1 fruit fly cellular context compared by ENCODE assay signal in the genomic region with DNA sequence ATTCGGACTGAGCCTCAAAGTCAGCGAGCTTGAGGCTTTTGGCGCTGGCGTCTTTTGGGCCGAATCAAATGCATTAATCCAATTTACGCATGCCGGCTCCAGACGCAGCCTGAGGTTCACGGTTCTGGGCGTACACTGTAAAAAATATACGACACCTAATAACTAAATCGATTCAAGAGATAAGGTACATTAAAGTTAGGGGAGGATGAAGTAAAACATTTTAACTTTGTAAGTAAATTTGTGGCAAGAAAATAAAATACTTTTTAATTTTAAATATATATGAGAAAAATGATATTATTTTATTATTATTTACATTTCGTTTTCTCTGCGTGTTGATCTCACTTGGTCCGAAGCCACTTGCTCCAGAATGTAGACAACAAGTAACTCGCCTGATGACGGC.
TF ChIP-seq lines count a peak whose summit lies in the region.

No protein-coding gene starts in this region.

TF ChIP-seq in whole organism, prepupa, 60 proteins besides CTCF, POLR2A, EP300 and RAD21 (continued from another document):
- TF ChIP-seq ss (GFP tag; optimal IDR thresholded peaks at IDR 0.05; lab: Kevin White, UChicago) (peak in 1 of 2 experiments; percentile 14), lz (GFP tag; optimal IDR thresholded peaks at IDR 0.05; lab: Kevin White, UChicago) (no peak), CG3919 (GFP tag; optimal IDR thresholded peaks at IDR 0.05; lab: Kevin White, UChicago) (peak; percentile 1), Blimp-1 (GFP tag; optimal IDR thresholded peaks at IDR 0.05; lab: Kevin White, UChicago) (no peak), CG15336 (GFP tag; IDR thresholded peaks at IDR 0.05; lab: Robert Waterston, UW) (no peak), Eip75B (GFP tag; optimal IDR thresholded peaks at IDR 0.05; lab: Kevin White, UChicago) (no peak), Lpt (GFP tag; optimal IDR thresholded peaks at IDR 0.05; lab: Kevin White, UChicago) (no peak), net (GFP tag; optimal IDR thresholded peaks at IDR 0.05; lab: Kevin White, UChicago) (no peak), CG8632 (GFP tag; optimal IDR thresholded peaks at IDR 0.05; lab: Kevin White, UChicago) (peak; percentile 23), salr (GFP tag; optimal IDR thresholded peaks at IDR 0.05; lab: Kevin White, UChicago) (no peak), vri (GFP tag; optimal IDR thresholded peaks at IDR 0.05; lab: Kevin White, UChicago) (no peak), acj6 (GFP tag; optimal IDR thresholded peaks at IDR 0.05; lab: Kevin White, UChicago) (peak; percentile 4), Smox (GFP tag; optimal IDR thresholded peaks at IDR 0.05; lab: Kevin White, UChicago) (no peak), fd59A (GFP tag; optimal IDR thresholded peaks at IDR 0.05; lab: Kevin White, UChicago) (no peak), fd85E (GFP tag; optimal IDR thresholded peaks at IDR 0.05; lab: Kevin White, UChicago) (no peak), CG6276 (GFP tag; optimal IDR thresholded peaks at IDR 0.05; lab: Kevin White, UChicago) (no peak), CG8319 (GFP tag; optimal IDR thresholded peaks at IDR 0.05; lab: Kevin White, UChicago) (no peak), CG6808 (GFP tag; optimal IDR thresholded peaks at IDR 0.05; lab: Kevin White, UChicago) (peak; percentile 21), Hr39 (GFP tag; optimal IDR thresholded peaks at IDR 0.05; lab: Kevin White, UChicago) (no peak), CG16779 (tag; optimal IDR thresholded peaks at IDR 0.05; lab: Kevin White, UChicago) (no peak), eg (GFP tag; IDR thresholded peaks at IDR 0.05; lab: Robert Waterston, UW) (no peak), spab (GFP tag; optimal IDR thresholded peaks at IDR 0.05; lab: Kevin White, UChicago) (peak; percentile 20), CG6854 (GFP tag; optimal IDR thresholded peaks at IDR 0.05; lab: Kevin White, UChicago) (no peak), CG11294 (GFP tag; IDR thresholded peaks at IDR 0.05; lab: Robert Waterston, UW) (no peak), Hr4 (GFP tag; optimal IDR thresholded peaks at IDR 0.05; lab: Kevin White, UChicago) (no peak), Sox15 (GFP tag; optimal IDR thresholded peaks at IDR 0.05; lab: Kevin White, UChicago) (no peak), CG11902 (GFP tag; optimal IDR thresholded peaks at IDR 0.05; lab: Kevin White, UChicago) (no peak), CG32006 (GFP tag; optimal IDR thresholded peaks at IDR 0.05; lab: Kevin White, UChicago) (no peak), Sox102F (GFP tag; optimal IDR thresholded peaks at IDR 0.05; lab: Kevin White, UChicago) (no peak), Ets96B (tag; optimal IDR thresholded peaks at IDR 0.05; lab: Kevin White, UChicago) (peak; percentile 62), CG3032 (tag; optimal IDR thresholded peaks at IDR 0.05; lab: Kevin White, UChicago) (peak; percentile 53)
